Worm (Caenorhabditis elegans): ENCODE data around the gene C06E1.7.

Gene C06E1.7

ce11 chrIII:8593620-8594019, at the start of gene C06E1.7:
Gene C06E1.7 (minus strand): TSS chrIII:8593720.
- no peak for TF ChIP-seq unc-62 (GFP tag; optimal IDR thresholded peaks at IDR 0.05)

- no peak for TF ChIP-seq unc-62 (GFP tag; optimal IDR thresholded peaks at IDR 0.05)
Observed at ce11 chrIII:8639188-8639795, 45.8 kb upstream of the C06E1.7 start, which contains the start of gene fip-1. Gene fip-1 (plus strand): TSS chrIII:8639745.

ce11 chrIII:8636803-8637202, 43.3 kb upstream of the C06E1.7 start:
- TF ChIP-seq unc-62 (GFP tag; optimal IDR thresholded peaks at IDR 0.05): no peak

ce11 chrIII:8630833-8631232, 37.3 kb upstream of the C06E1.7 start, which contains the start of gene dnj-10:
Gene dnj-10 (plus strand): TSS chrIII:8631165.
- TF ChIP-seq unc-62 (GFP tag; optimal IDR thresholded peaks at IDR 0.05): no peak

- TF ChIP-seq unc-62 (GFP tag; optimal IDR thresholded peaks at IDR 0.05): no peak
Observed at ce11 chrIII:8628405-8628982, 35.0 kb upstream of the C06E1.7 start, which contains the start of the genes polk-1 and gpr-1. Gene polk-1 (minus strand): TSS chrIII:8628590. Gene gpr-1 (plus strand): TSS chrIII:8628932.

ce11 chrIII:8625125-8625524, 31.6 kb upstream of the C06E1.7 start:
- no peak for TF ChIP-seq unc-62 (GFP tag; optimal IDR thresholded peaks at IDR 0.05)

- no peak for TF ChIP-seq unc-62 (GFP tag; optimal IDR thresholded peaks at IDR 0.05)
Observed at ce11 chrIII:8622435-8622834, 28.9 kb upstream of the C06E1.7 start, which contains the start of gene ceh-16. Gene ceh-16 (plus strand): TSS chrIII:8622735.

- no peak for TF ChIP-seq unc-62 (GFP tag; optimal IDR thresholded peaks at IDR 0.05)
Observed at ce11 chrIII:8621982-8622381, 28.5 kb upstream of the C06E1.7 start.

- no peak for TF ChIP-seq unc-62 (GFP tag; optimal IDR thresholded peaks at IDR 0.05)
Observed at ce11 chrIII:8621002-8621401, 27.5 kb upstream of the C06E1.7 start.

ce11 chrIII:8620259-8620658, 26.7 kb upstream of the C06E1.7 start:
- TF ChIP-seq unc-62 (GFP tag; optimal IDR thresholded peaks at IDR 0.05): no peak

ce11 chrIII:8618412-8618960, 25.0 kb upstream of the C06E1.7 start, which contains the start of gene C13G5.2:
Gene C13G5.2 (minus strand): TSS chrIII:8618462.
- TF ChIP-seq unc-62 (GFP tag; optimal IDR thresholded peaks at IDR 0.05): no peak

ce11 chrIII:8616587-8616986, 23.1 kb upstream of the C06E1.7 start, which contains the start of gene C06E1.11:
Gene C06E1.11 (minus strand): TSS chrIII:8616687.
- TF ChIP-seq unc-62 (GFP tag; optimal IDR thresholded peaks at IDR 0.05): no peak

ce11 chrIII:8614490-8614889, 21.0 kb upstream of the C06E1.7 start, which contains the start of gene rha-2:
Gene rha-2 (minus strand): TSS chrIII:8614569.
- TF ChIP-seq unc-62 (GFP tag; optimal IDR thresholded peaks at IDR 0.05): no peak

- no peak for TF ChIP-seq unc-62 (GFP tag; optimal IDR thresholded peaks at IDR 0.05)
Observed at ce11 chrIII:8613573-8613972, 20.1 kb upstream of the C06E1.7 start.

ce11 chrIII:8611282-8611681, 17.8 kb upstream of the C06E1.7 start:
- no peak for TF ChIP-seq unc-62 (GFP tag; optimal IDR thresholded peaks at IDR 0.05)

ce11 chrIII:8609683-8610082, 16.2 kb upstream of the C06E1.7 start, which contains the start of gene C06E1.9:
Gene C06E1.9 (minus strand): TSS chrIII:8609783.
- no peak for TF ChIP-seq unc-62 (GFP tag; optimal IDR thresholded peaks at IDR 0.05)

- TF ChIP-seq unc-62 (GFP tag; optimal IDR thresholded peaks at IDR 0.05): no peak
Observed at ce11 chrIII:8605532-8605931, 12.0 kb upstream of the C06E1.7 start, which contains the start of gene C06E1.1. Gene C06E1.1 (plus strand): TSS chrIII:8605832.
